Worm (Caenorhabditis elegans): ENCODE data around the gene C15B12.1.

The C15B12.1 gene

DNA sequence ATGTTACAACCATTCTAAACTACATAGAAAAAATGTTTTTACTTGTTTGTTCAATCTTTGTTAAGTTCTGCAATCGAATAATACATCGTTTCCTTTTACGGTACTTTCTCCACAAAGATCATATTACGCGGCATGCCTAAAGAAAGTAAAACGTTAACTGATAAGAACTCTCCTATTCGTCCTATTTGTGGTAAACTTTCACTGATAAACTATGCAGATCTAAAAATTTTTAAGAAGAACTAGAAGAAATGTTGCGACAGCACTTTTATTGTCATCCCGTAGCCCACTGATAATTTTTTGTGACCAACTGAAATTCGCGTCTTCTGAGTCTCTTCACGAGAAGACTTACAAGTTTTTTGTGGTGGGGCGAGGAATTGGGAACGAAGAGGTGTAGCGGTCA lies 49.5 kb upstream of the C15B12.1 start (continued):
- no peak for TF ChIP-seq unc-62 (GFP tag; optimal IDR thresholded peaks at IDR 0.05 in 1 of 2)
- no peak for TF ChIP-seq unc-62 (tag; optimal IDR thresholded peaks at IDR 0.05)
- no peak for TF ChIP-seq ztf-11 (tag; optimal IDR thresholded peaks at IDR 0.05)
- no peak for TF ChIP-seq lin-15B (tag; optimal IDR thresholded peaks at IDR 0.05)
- TF ChIP-seq madf-9 (GFP tag; conservative IDR thresholded peaks at IDR 0.05) = no peak

DNA sequence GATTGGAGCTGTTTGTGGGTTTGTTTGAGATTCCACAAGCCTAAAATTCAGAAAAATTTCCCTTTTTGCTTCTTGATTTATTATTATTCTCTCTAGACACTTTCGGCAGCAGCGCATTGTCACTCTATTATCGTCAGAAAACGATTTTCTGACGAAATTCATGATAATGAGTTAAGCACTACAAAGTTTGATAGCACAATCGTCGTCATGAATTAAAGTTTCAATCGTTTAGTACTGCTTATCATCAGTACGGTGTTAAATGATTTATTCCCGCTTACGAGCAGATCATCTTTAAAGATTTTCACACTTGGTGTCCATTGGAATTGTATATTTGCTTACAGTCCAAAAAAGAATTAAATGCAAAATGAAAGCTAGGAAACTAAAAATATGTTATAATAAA lies 47.1 kb upstream of the C15B12.1 start:
- TF ChIP-seq hlh-30 (tag; optimal IDR thresholded peaks at IDR 0.05; ENCODE audit: insufficient read depth) (no peak), dve-1 (tag; optimal IDR thresholded peaks at IDR 0.05; ENCODE audit: insufficient read depth) (peak; percentile 22), zag-1 (tag; optimal IDR thresholded peaks at IDR 0.05) (no peak), nhr-28 (tag; optimal IDR thresholded peaks at IDR 0.05) (peak; percentile 73), madf-9 (GFP tag; conservative IDR thresholded peaks at IDR 0.05) (no peak), pqm-1 (tag; optimal IDR thresholded peaks at IDR 0.05) (peak; percentile 79), dmd-6 (GFP tag; IDR thresholded peaks at IDR 0.05) (peak; percentile 44; the same call in 1 of the 2 replicates), hlh-11 (tag; optimal IDR thresholded peaks at IDR 0.05) (peak; percentile 23), daf-16 (GFP tag; optimal IDR thresholded peaks at IDR 0.05) (no peak), daf-16 (tag; optimal IDR thresholded peaks at IDR 0.05) (peak; percentile 39)

DNA sequence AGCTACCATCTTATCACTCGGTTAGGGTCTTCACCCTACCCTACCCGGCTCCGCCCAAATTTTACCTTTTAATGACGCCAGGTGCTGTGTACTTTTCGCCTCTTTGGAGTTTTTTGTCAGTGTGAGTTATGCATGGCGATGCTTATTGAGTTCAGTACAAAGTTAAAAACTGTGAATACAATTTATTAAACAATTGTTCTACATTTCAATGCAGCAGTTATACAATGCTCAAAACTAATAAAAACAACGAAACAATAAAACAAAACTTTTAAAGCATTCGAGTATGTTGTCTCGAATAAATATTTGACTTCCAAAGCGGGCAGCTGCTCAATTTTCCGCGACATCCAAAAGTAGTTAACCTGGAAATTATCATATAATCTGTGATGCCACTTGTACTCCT lies 46.1 kb upstream of the C15B12.1 start, which contains the start of gene ctsa-2:
Gene ctsa-2, minus strand, starts transcription at position 101 of the 400 bp plus-strand sequence.
- TF ChIP-seq snpc-1.2 (GFP tag; IDR thresholded peaks at IDR 0.05) (no peak), D1046.2 (GFP tag; IDR thresholded peaks at IDR 0.05) (no peak), lin-38 (GFP tag; IDR thresholded peaks at IDR 0.05) (no peak), nhr-237 (tag; optimal IDR thresholded peaks at IDR 0.05) (no peak), ceh-20 (GFP tag; IDR thresholded peaks at IDR 0.05) (no peak), mdt-29 (GFP tag; IDR thresholded peaks at IDR 0.05) (no peak), pha-4 (GFP tag; IDR thresholded peaks at IDR 0.05) (no peak), pha-4 (tag; optimal IDR thresholded peaks at IDR 0.05) (no peak), nhr-111 (GFP tag; optimal IDR thresholded peaks at IDR 0.05) (no peak), cey-2 (tag; optimal IDR thresholded peaks at IDR 0.05; ENCODE audit: borderline replicate concordance, insufficient read depth) (no peak), egl-27 (tag; optimal IDR thresholded peaks at IDR 0.05) (no peak), arid-1 (GFP tag; conservative IDR thresholded peaks at IDR 0.05) (no peak), ceh-32 (tag; optimal IDR thresholded peaks at IDR 0.05; ENCODE audit: poor library complexity) (no peak), tag-97 (GFP tag; IDR thresholded peaks at IDR 0.05) (no peak)

DNA sequence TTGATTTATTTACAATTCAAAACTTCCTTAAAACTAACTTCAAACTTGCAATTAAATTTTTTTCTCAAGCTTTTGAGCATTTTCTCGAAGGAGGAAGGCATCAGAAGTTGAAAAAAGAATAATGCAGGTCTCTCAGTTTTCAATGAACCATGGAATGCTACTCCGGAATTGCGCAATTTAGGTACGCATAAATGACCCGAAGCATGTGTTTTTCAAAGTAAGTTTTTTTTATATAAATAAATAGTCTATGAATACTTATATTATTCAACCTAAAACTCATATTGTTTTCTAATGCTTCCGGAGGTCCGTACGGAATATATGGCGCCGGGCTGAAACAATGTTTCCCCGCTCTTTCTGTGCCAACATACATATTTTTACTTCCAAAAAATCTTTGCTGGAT lies 42.9 kb upstream of the C15B12.1 start, which contains the start of gene K10C2.2:
Gene K10C2.2, minus strand, starts transcription at position 101 of the 400 bp plus-strand sequence.
- TF ChIP-seq nhr-28 (tag; optimal IDR thresholded peaks at IDR 0.05) = no peak
- TF ChIP-seq daf-12 (tag; optimal IDR thresholded peaks at IDR 0.05) = no peak
- no peak for TF ChIP-seq ceh-28 (tag; optimal IDR thresholded peaks at IDR 0.05)
- no peak for TF ChIP-seq ZK546.5 (tag; optimal IDR thresholded peaks at IDR 0.05)
- no peak for TF ChIP-seq dve-1 (tag; optimal IDR thresholded peaks at IDR 0.05; ENCODE audit: insufficient read depth)
- TF ChIP-seq tag-97 (GFP tag; IDR thresholded peaks at IDR 0.05) = no peak
- TF ChIP-seq unc-62 (GFP tag; optimal IDR thresholded peaks at IDR 0.05 in 1 of 2) = no peak
- no peak for TF ChIP-seq unc-62 (tag; optimal IDR thresholded peaks at IDR 0.05)
- no peak for TF ChIP-seq F49E8.2 (tag; optimal IDR thresholded peaks at IDR 0.05; ENCODE audit: borderline replicate concordance)
- no peak for TF ChIP-seq egl-27 (tag; optimal IDR thresholded peaks at IDR 0.05)
- no peak for TF ChIP-seq ceh-32 (tag; optimal IDR thresholded peaks at IDR 0.05; ENCODE audit: poor library complexity)
- no peak for TF ChIP-seq nhr-41 (GFP tag; IDR thresholded peaks at IDR 0.05)
- TF ChIP-seq nhr-10 (tag; optimal IDR thresholded peaks at IDR 0.05) = no peak
- no peak for TF ChIP-seq hif-1 (tag; optimal IDR thresholded peaks at IDR 0.05)
